Worm (Caenorhabditis elegans) whole organism, midembryonic: ENCODE measurements around the gene dot-1.3.

Source experiments
- T22C8.4 ChIP-seq: fragments of 200-800 bp; sonication (Bioruptor generic); IDR thresholded peaks from 2 replicates; pipeline ENCODE4 v1.3.6; 2022; ENCODE audit warnings: missing genetic modification characterization, missing compliant biosample characterization
- cog-1 ChIP-seq: sonication (generic microtip); optimal IDR thresholded peaks from 2 replicates; lab custom pipeline; 2016; ENCODE audit warnings: missing genetic modification characterization, missing compliant biosample characterization
- flt-1 ChIP-seq: fragments of 200-800 bp; sonication (Bioruptor generic); IDR thresholded peaks from 2 replicates; pipeline ENCODE4 v1.3.6; 2022; ENCODE audit warnings: missing genetic modification characterization, missing compliant biosample characterization
- klf-2 ChIP-seq: fragments of 200-800 bp; sonication (Bioruptor generic); conservative IDR thresholded peaks from 2 replicates; pipeline ENCODE4 v1.3.6; 2022; ENCODE audit warnings: missing genetic modification reagents, missing genetic modification characterization, missing compliant biosample characterization
- med-1 ChIP-seq: sonication (generic microtip); optimal IDR thresholded peaks from 2 replicates; lab custom pipeline; 2017; ENCODE audit warnings: missing genetic modification characterization, mild to moderate bottlenecking, missing compliant biosample characterization, antibody characterized with exemption, missing genetic modification reagents; ENCODE audit not compliant: insufficient read depth
- ref-1 ChIP-seq: fragments of 200-800 bp; sonication (Bioruptor generic); conservative IDR thresholded peaks from 2 replicates; pipeline ENCODE4 v1.3.6; 2022; ENCODE audit warnings: missing genetic modification reagents, missing genetic modification characterization, missing compliant biosample characterization
- tab-1 ChIP-seq: fragments of 200-800 bp; sonication (Bioruptor generic); IDR thresholded peaks from 2 replicates; pipeline ENCODE4 v1.3.6; 2022; ENCODE audit warnings: missing genetic modification characterization, missing compliant biosample characterization
- ztf-23 ChIP-seq: fragments of 200-800 bp; sonication (Bioruptor generic); IDR thresholded peaks from 2 replicates; pipeline ENCODE4 v1.3.6; 2022; ENCODE audit warnings: missing genetic modification reagents, missing genetic modification characterization, missing compliant biosample characterization
- ztf-29 ChIP-seq: fragments of 200-800 bp; sonication (Bioruptor generic); IDR thresholded peaks from 2 replicates; pipeline ENCODE4 v1.3.6; 2022; ENCODE audit warnings: missing genetic modification reagents, missing genetic modification characterization, missing compliant biosample characterization

The dot-1.3 gene

DNA sequence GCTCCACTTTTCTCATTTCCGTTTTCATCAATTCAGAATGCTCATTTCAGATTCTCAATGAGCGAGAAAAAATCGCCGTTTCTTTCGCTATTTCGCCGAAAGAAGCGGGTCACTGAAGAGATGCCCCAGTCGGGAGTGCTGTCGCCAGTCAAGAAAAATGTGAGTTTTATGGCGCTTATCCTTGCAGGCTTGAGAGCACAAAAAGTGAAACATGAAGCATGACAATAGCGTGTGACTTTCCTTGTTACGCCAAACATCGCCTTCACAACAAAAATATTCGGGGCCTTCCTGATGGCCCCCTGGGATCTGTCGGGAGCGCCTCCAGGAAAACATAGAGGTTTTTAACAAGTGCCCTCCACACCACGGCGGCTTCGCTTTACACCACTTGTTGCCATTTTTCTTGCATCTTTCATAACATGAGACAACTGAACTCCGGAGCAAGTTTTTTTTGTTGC is 46.0 kb downstream of the dot-1.3 start, which contains the start of gene E01G6.2:
TSS of gene E01G6.2 (plus strand) at position 51 of the 455 bp plus-strand sequence.
- no peak for TF ChIP-seq med-1 (GFP tag; lab: Kevin White, UChicago)
- TF ChIP-seq T22C8.4 (GFP tag; lab: Robert Waterston, UW), result no peak
- no peak for TF ChIP-seq ref-1 (GFP tag; lab: Robert Waterston, UW)
- TF ChIP-seq cog-1 (tag; lab: Kevin White, UChicago), result no peak
- TF ChIP-seq ztf-29 (GFP tag; lab: Robert Waterston, UW), result no peak
- TF ChIP-seq tab-1 (GFP tag; lab: Robert Waterston, UW), result no peak
- TF ChIP-seq klf-2, result no peak
- no peak for TF ChIP-seq flt-1 (GFP tag; lab: Robert Waterston, UW)
- TF ChIP-seq ztf-23 (GFP tag; lab: Robert Waterston, UW), result no peak

DNA sequence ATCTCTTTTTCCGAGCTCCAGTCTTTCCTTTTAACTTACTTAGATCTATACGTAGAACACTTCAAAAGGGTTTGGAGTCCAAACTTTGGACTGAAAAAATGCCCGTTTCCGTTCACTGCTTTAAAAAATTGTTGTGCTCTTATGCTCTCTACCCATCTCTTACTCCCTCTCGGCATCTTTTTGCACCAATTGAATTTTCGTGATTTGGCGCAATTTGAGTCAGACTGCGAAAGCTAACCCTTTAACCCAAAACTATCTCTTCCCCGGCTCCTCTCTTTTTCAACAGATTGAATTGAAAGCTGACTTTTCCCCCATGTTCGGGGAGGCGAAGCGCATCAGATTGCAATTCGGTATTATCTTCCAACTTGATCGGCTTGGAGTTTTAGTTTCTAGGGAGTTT is 50.5 kb downstream of the dot-1.3 start:
- TF ChIP-seq flt-1 (GFP tag; lab: Robert Waterston, UW), result no peak
- no peak for TF ChIP-seq ztf-29 (GFP tag; lab: Robert Waterston, UW)
- TF ChIP-seq ref-1 (GFP tag; lab: Robert Waterston, UW), result no peak
- no peak for TF ChIP-seq ztf-23 (GFP tag; lab: Robert Waterston, UW)
- TF ChIP-seq med-1 (GFP tag; lab: Kevin White, UChicago), result no peak
- no peak for TF ChIP-seq cog-1 (tag; lab: Kevin White, UChicago)
- TF ChIP-seq klf-2, result no peak
- no peak for TF ChIP-seq tab-1 (GFP tag; lab: Robert Waterston, UW)
- TF ChIP-seq T22C8.4 (GFP tag; lab: Robert Waterston, UW), result no peak
